Worm (Caenorhabditis elegans) whole organism, early embryonic: Measurements from ENCODE around the gene ZC513.3.

Experiments
- B0310.2 ChIP-seq: sonication (generic microtip); optimal IDR thresholded peaks from 2 replicates; lab custom pipeline; 2016; ENCODE audit warnings: mild to moderate bottlenecking, missing genetic modification characterization, missing compliant biosample characterization
- F13C5.2 ChIP-seq: sonication (generic microtip); optimal IDR thresholded peaks from 2 replicates; lab custom pipeline; 2017; ENCODE audit warnings: mild to moderate bottlenecking, missing genetic modification characterization, inconsistent platforms, missing compliant biosample characterization
- aly-1 ChIP-seq: sonication (generic microtip); optimal IDR thresholded peaks from 2 replicates; lab custom pipeline; 2016; ENCODE audit warnings: missing genetic modification characterization, missing compliant biosample characterization
- ama-1 ChIP-seq: fragments of 150-350 bp; optimal IDR thresholded peaks from 2 replicates; lab custom pipeline; 2014
- ceh-13 ChIP-seq: fragments of 200-800 bp; sonication (Bioruptor generic); optimal IDR thresholded peaks from 2 replicates; lab custom pipeline; 2018; ENCODE audit warnings: mild to moderate bottlenecking, missing genetic modification characterization, missing compliant biosample characterization
- ets-7 ChIP-seq: sonication (generic microtip); optimal IDR thresholded peaks from 2 replicates; lab custom pipeline; 2016; ENCODE audit warnings: missing genotype, missing genetic modification characterization, missing compliant biosample characterization
- flt-1 ChIP-seq: fragments of 200-800 bp; sonication (Bioruptor generic); IDR thresholded peaks from 2 replicates; pipeline ENCODE4 v1.3.6; 2022; ENCODE audit warnings: missing genetic modification characterization, missing compliant biosample characterization
- hmbx-1 ChIP-seq: sonication (generic microtip); optimal IDR thresholded peaks from 2 replicates; lab custom pipeline; 2016; ENCODE audit warnings: mild to moderate bottlenecking, missing genetic modification characterization, missing compliant biosample characterization
- hmg-4 ChIP-seq: fragments of 200-800 bp; sonication (Bioruptor generic); optimal IDR thresholded peaks from 2 replicates; lab custom pipeline; 2018; ENCODE audit warnings: mild to moderate bottlenecking, missing genetic modification characterization, missing compliant biosample characterization
- hnd-1 ChIP-seq: sonication (generic microtip); optimal IDR thresholded peaks from 2 replicates; lab custom pipeline; 2016; ENCODE audit warnings: missing genetic modification characterization, missing compliant biosample characterization
- pes-1 ChIP-seq: fragments of 200-800 bp; sonication (Bioruptor generic); IDR thresholded peaks from 2 replicates; pipeline ENCODE4 v1.3.6; 2022; ENCODE audit warnings: missing genetic modification reagents, missing genetic modification characterization, missing compliant biosample characterization
- sea-1 ChIP-seq: fragments of 200-800 bp; sonication (Bioruptor generic); conservative IDR thresholded peaks from 2 replicates; pipeline ENCODE4 v1.3.6; 2022; ENCODE audit warnings: missing genetic modification characterization, missing compliant biosample characterization
- tbx-11 ChIP-seq: fragments of 200-800 bp; sonication (Bioruptor generic); IDR thresholded peaks from 2 replicates; pipeline ENCODE4 v1.3.6; 2022; ENCODE audit warnings: missing genetic modification characterization, missing compliant biosample characterization
- tbx-37 ChIP-seq: fragments of 200-800 bp; sonication (Bioruptor generic); conservative IDR thresholded peaks from 2 replicates; pipeline ENCODE4 v1.3.6; 2022; ENCODE audit warnings: missing genetic modification reagents, missing genetic modification characterization, missing compliant biosample characterization

DNA sequence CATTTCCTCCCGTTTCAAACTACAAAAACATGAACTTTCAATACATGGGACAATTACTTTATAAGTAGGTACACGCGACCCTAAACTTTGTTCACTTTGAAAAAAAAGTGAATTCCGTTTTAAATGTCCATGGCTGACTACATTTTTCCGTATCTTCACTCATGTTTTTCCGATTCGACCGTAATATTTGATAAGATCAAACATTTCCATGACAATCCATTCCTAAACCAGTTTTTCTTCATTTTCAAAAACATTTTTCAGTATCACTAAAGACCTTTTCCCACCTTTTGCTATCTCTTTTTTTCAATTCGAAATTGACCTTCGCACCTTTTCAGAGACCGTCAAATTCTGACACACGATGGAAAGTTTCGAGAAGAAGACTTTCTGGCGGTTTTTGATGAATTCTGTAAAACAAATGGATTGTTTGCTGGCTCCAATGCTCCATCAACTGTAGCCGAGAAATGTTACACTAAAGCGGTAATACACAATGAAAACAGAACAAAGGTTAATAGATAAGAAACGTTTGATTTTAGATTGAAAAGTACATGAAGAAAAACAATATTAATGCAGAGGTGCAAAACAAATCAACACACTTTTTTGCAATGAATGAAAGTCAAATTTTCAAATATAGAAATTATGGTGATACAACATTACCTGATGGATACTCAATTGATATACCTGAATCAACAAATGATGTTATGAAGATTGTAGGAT lies 19.2 kb upstream of the ZC513.3 start:
- TF ChIP-seq aly-1 (tag; lab: Kevin White, UChicago) = no peak
- no peak for TF ChIP-seq ets-7 (tag; lab: Kevin White, UChicago)
- no peak for TF ChIP-seq tbx-37 (GFP tag; lab: Robert Waterston, UW)
- no peak for TF ChIP-seq B0310.2
- no peak for TF ChIP-seq ama-1
- no peak for TF ChIP-seq hnd-1 (tag; lab: Kevin White, UChicago)
- no peak for TF ChIP-seq ceh-13 (GFP tag; lab: Kevin White, UChicago)
- no peak for TF ChIP-seq sea-1 (GFP tag; lab: Robert Waterston, UW)
- no peak for TF ChIP-seq flt-1 (GFP tag; lab: Robert Waterston, UW)
- no peak for TF ChIP-seq pes-1 (GFP tag; lab: Robert Waterston, UW)
- TF ChIP-seq tbx-11 = no peak
- TF ChIP-seq hmbx-1 (tag; lab: Kevin White, UChicago) = no peak
- TF ChIP-seq F13C5.2 = no peak
- TF ChIP-seq hmg-4 (GFP tag; lab: Kevin White, UChicago) = no peak
